Worm (Caenorhabditis elegans): ENCODE data around the gene ZK353.3.

Gene ZK353.3

ce11 chrIII:8403507-8403906 is 7.7 kb downstream of the ZK353.3 start, which contains the start of gene cutc-1:
Gene cutc-1 (minus strand): TSS chrIII:8403607.
- no peak for TF ChIP-seq ahr-1 (tag; optimal IDR thresholded peaks at IDR 0.05)
- TF ChIP-seq pax-1 (tag; optimal IDR thresholded peaks at IDR 0.05) = no peak
- TF ChIP-seq lim-6 (tag; optimal IDR thresholded peaks at IDR 0.05) = no peak
- no peak for TF ChIP-seq ceh-22 (tag; optimal IDR thresholded peaks at IDR 0.05)
- no peak for TF ChIP-seq C08G9.2 (tag; optimal IDR thresholded peaks at IDR 0.05)
- no peak for TF ChIP-seq hlh-6 (tag; optimal IDR thresholded peaks at IDR 0.05)
- no peak for TF ChIP-seq ama-1 (optimal IDR thresholded peaks at IDR 0.05)
- TF ChIP-seq mec-3 (tag; optimal IDR thresholded peaks at IDR 0.05; ENCODE audit: borderline replicate concordance) = no peak
- TF ChIP-seq pros-1 (tag; optimal IDR thresholded peaks at IDR 0.05) = no peak
- TF ChIP-seq unc-55 (GFP tag; optimal IDR thresholded peaks at IDR 0.05) = no peak
- TF ChIP-seq fkh-10 (GFP tag; optimal IDR thresholded peaks at IDR 0.05) = no peak
- no peak for TF ChIP-seq npax-4 (tag; optimal IDR thresholded peaks at IDR 0.05)
- no peak for TF ChIP-seq dve-1 (tag; optimal IDR thresholded peaks at IDR 0.05)
- no peak for TF ChIP-seq ceh-18 (tag; optimal IDR thresholded peaks at IDR 0.05)
- TF ChIP-seq ttx-3 (tag; optimal IDR thresholded peaks at IDR 0.05) = no peak
- no peak for TF ChIP-seq ceh-6 (GFP tag; optimal IDR thresholded peaks at IDR 0.05)

ce11 chrIII:8405449-8405962 is 9.7 kb downstream of the ZK353.3 start, which contains the start of the genes ubxn-4 and cyy-1:
Gene ubxn-4 (minus strand): TSS chrIII:8405562.
Gene cyy-1 (plus strand): TSS chrIII:8405874.
- TF ChIP-seq ceh-22 (tag; optimal IDR thresholded peaks at IDR 0.05) = no peak
- peak; percentile 26 for TF ChIP-seq elt-2 (tag; optimal IDR thresholded peaks at IDR 0.05)
- TF ChIP-seq tbx-2 (tag; optimal IDR thresholded peaks at IDR 0.05) = no peak
- TF ChIP-seq dve-1 (tag; optimal IDR thresholded peaks at IDR 0.05) = no peak
- TF ChIP-seq ceh-31 (tag; optimal IDR thresholded peaks at IDR 0.05) = peak; percentile 3
- TF ChIP-seq nfya-1 (tag; optimal IDR thresholded peaks at IDR 0.05) = peak; percentile 31
- TF ChIP-seq lin-11 (tag; optimal IDR thresholded peaks at IDR 0.05) = no peak

- TF ChIP-seq sdc-2 (tag; optimal IDR thresholded peaks at IDR 0.05) = no peak
- no peak for TF ChIP-seq npax-4 (tag; optimal IDR thresholded peaks at IDR 0.05)
- TF ChIP-seq F13H6.1 (tag; optimal IDR thresholded peaks at IDR 0.05) = no peak
- no peak for TF ChIP-seq hlh-30 (tag; optimal IDR thresholded peaks at IDR 0.05; ENCODE audit: insufficient read depth)
- no peak for TF ChIP-seq ceh-6 (GFP tag; optimal IDR thresholded peaks at IDR 0.05)
- no peak for TF ChIP-seq elt-2 (tag; optimal IDR thresholded peaks at IDR 0.05)
- TF ChIP-seq ceh-31 (tag; optimal IDR thresholded peaks at IDR 0.05) = no peak
- TF ChIP-seq pat-9 (tag; optimal IDR thresholded peaks at IDR 0.05) = no peak
- no peak for TF ChIP-seq pros-1 (tag; optimal IDR thresholded peaks at IDR 0.05)
- TF ChIP-seq ama-1 (optimal IDR thresholded peaks at IDR 0.05) = no peak
- TF ChIP-seq pag-3 (tag; optimal IDR thresholded peaks at IDR 0.05; ENCODE audit: borderline replicate concordance) = no peak
- no peak for TF ChIP-seq lin-11 (tag; optimal IDR thresholded peaks at IDR 0.05)
- TF ChIP-seq fax-1 (tag; optimal IDR thresholded peaks at IDR 0.05) = no peak
- no peak for TF ChIP-seq unc-42 (tag; optimal IDR thresholded peaks at IDR 0.05)
- no peak for TF ChIP-seq tbx-7 (tag; optimal IDR thresholded peaks at IDR 0.05)
- no peak for TF ChIP-seq ceh-22 (tag; optimal IDR thresholded peaks at IDR 0.05)
- no peak for TF ChIP-seq dve-1 (tag; optimal IDR thresholded peaks at IDR 0.05)
- no peak for TF ChIP-seq fkh-6 (tag; optimal IDR thresholded peaks at IDR 0.05)
- TF ChIP-seq ceh-30 (tag; optimal IDR thresholded peaks at IDR 0.05) = no peak
These were observed 13.4 kb downstream of the ZK353.3 start, which contains the start of gene ZK353.9 for ce11 chrIII:8409166-8409565. Gene ZK353.9 (plus strand): TSS chrIII:8409496.

ce11 chrIII:8410747-8411146 is 15.0 kb downstream of the ZK353.3 start:
- TF ChIP-seq elt-4 (tag; optimal IDR thresholded peaks at IDR 0.05) (no peak), unc-55 (GFP tag; optimal IDR thresholded peaks at IDR 0.05) (peak; percentile 30), dmd-4 (tag; optimal IDR thresholded peaks at IDR 0.05; ENCODE audit: borderline replicate concordance) (no peak), sdc-2 (tag; optimal IDR thresholded peaks at IDR 0.05) (no peak)

ce11 chrIII:8411976-8412375 is 16.2 kb downstream of the ZK353.3 start:
- TF ChIP-seq ceh-30 (tag; optimal IDR thresholded peaks at IDR 0.05) = no peak
- peak; percentile 46 for TF ChIP-seq unc-42 (tag; optimal IDR thresholded peaks at IDR 0.05)
- TF ChIP-seq pha-2 (tag; optimal IDR thresholded peaks at IDR 0.05) = no peak
- peak; percentile 67 for TF ChIP-seq ref-2 (tag; optimal IDR thresholded peaks at IDR 0.05)
- peak; percentile 27 for TF ChIP-seq dve-1 (tag; optimal IDR thresholded peaks at IDR 0.05)
- peak; percentile 13 for TF ChIP-seq ceh-2 (tag; optimal IDR thresholded peaks at IDR 0.05)
- TF ChIP-seq fkh-10 (GFP tag; optimal IDR thresholded peaks at IDR 0.05) = no peak
- TF ChIP-seq ceh-31 (tag; optimal IDR thresholded peaks at IDR 0.05) = peak; percentile 75
- TF ChIP-seq unc-55 (GFP tag; optimal IDR thresholded peaks at IDR 0.05) = peak; percentile 93
- TF ChIP-seq ets-4 (tag; optimal IDR thresholded peaks at IDR 0.05) = peak; percentile 13
- TF ChIP-seq tbx-2 (tag; optimal IDR thresholded peaks at IDR 0.05) = peak; percentile 12
- TF ChIP-seq dmd-4 (tag; optimal IDR thresholded peaks at IDR 0.05; ENCODE audit: borderline replicate concordance) = peak; percentile 23
- TF ChIP-seq unc-3 (GFP tag; conservative IDR thresholded peaks at IDR 0.05) = no peak
- peak; percentile 44 for TF ChIP-seq unc-3 (tag; optimal IDR thresholded peaks at IDR 0.05)
- peak; percentile 91 for TF ChIP-seq nfya-1 (tag; optimal IDR thresholded peaks at IDR 0.05)

Measured in whole organism, late embryonic.